Worm (Caenorhabditis elegans) whole organism, L3 larva: ENCODE results near the gene atg-16.2.

Experiments used
- R02D3.7 ChIP-seq: fragments of 150-350 bp; optimal IDR thresholded peaks from 2 replicates; lab custom pipeline; 2014; ENCODE audit warnings: missing biosample characterization, missing genetic modification characterization
- ZK546.5 ChIP-seq: sonication (generic microtip); optimal IDR thresholded peaks from 2 replicates; lab custom pipeline; 2017; ENCODE audit warnings: missing biosample characterization, missing genetic modification characterization
- ama-1 ChIP-seq: fragments of 150-350 bp; optimal IDR thresholded peaks from 2 replicates; lab custom pipeline; 2018
- ceh-16 ChIP-seq: sonication (generic microtip); optimal IDR thresholded peaks from 2 replicates; lab custom pipeline; 2017; ENCODE audit warnings: missing biosample characterization, missing genetic modification characterization
- ceh-28 ChIP-seq: fragments of 150-350 bp; optimal IDR thresholded peaks from 2 replicates; lab custom pipeline; 2014; ENCODE audit warnings: missing biosample characterization, missing genetic modification reagents, missing genetic modification characterization
- ceh-82 ChIP-seq: fragments of 150-350 bp; optimal IDR thresholded peaks from 2 replicates; lab custom pipeline; 2014; ENCODE audit warnings: missing biosample characterization, missing genetic modification characterization
- ceh-9 ChIP-seq: sonication (generic microtip); optimal IDR thresholded peaks from 2 replicates; lab custom pipeline; 2018; ENCODE audit warnings: missing biosample characterization, missing genetic modification characterization
- egl-27 ChIP-seq: sonication (generic microtip); optimal IDR thresholded peaks from 4 replicates; lab custom pipeline; 2017; ENCODE audit warnings: missing biosample characterization, missing genetic modification reagents, missing genetic modification characterization
- egl-5 ChIP-seq: fragments of 150-350 bp; optimal IDR thresholded peaks from 2 replicates; lab custom pipeline; 2017; ENCODE audit warnings: missing biosample characterization, missing genetic modification reagents, missing genetic modification characterization, inconsistent platforms
- elt-1 ChIP-seq: fragments of 150-350 bp; optimal IDR thresholded peaks from 2 replicates; lab custom pipeline; 2014; ENCODE audit warnings: missing biosample characterization, missing genetic modification characterization
- elt-2 ChIP-seq: sonication (generic microtip); optimal IDR thresholded peaks from 2 replicates; lab custom pipeline; 2016; ENCODE audit warnings: missing genetic modification reagents, mild to moderate bottlenecking, missing genetic modification characterization, missing compliant biosample characterization
- elt-3 ChIP-seq, 3 experiments: fragments of 150-350 bp in 1 of 3; sonication (generic microtip) in 2 of 3; optimal IDR thresholded peaks; 2 replicates in 2 of 3; 4 replicates in 1 of 3; lab custom pipeline; 2014 to 2017; ENCODE audit warnings: missing biosample characterization in 3 of 3, missing genetic modification characterization in 3 of 3
- eor-1 ChIP-seq, 2 experiments: fragments of 150-350 bp; optimal IDR thresholded peaks; 2 replicates each; lab custom pipeline; 2014 to 2018; ENCODE audit warnings: missing biosample characterization in 2 of 2, missing genetic modification characterization in 2 of 2
- fkh-10 ChIP-seq: sonication (generic microtip); optimal IDR thresholded peaks from 2 replicates; lab custom pipeline; 2017; ENCODE audit warnings: missing biosample characterization, missing genetic modification reagents, missing genetic modification characterization
- fkh-2 ChIP-seq: fragments of 150-350 bp; optimal IDR thresholded peaks from 2 replicates; lab custom pipeline; 2014; ENCODE audit warnings: missing biosample characterization, missing genetic modification reagents, missing genetic modification characterization
- hmg-11 ChIP-seq: sonication (generic microtip); optimal IDR thresholded peaks from 2 replicates; lab custom pipeline; 2016; ENCODE audit warnings: missing genetic modification characterization, missing compliant biosample characterization
- jun-1 ChIP-seq: fragments of 150-350 bp; optimal IDR thresholded peaks from 2 replicates; lab custom pipeline; 2014; ENCODE audit warnings: missing biosample characterization, missing genetic modification reagents, missing genetic modification characterization
- lin-15B ChIP-seq: fragments of 150-350 bp; optimal IDR thresholded peaks from 2 replicates; lab custom pipeline; 2014; ENCODE audit warnings: missing biosample characterization, missing genetic modification characterization
- lsy-12 ChIP-seq: sonication (generic microtip); optimal IDR thresholded peaks from 2 replicates; lab custom pipeline; 2016; ENCODE audit warnings: mild to moderate bottlenecking, missing genetic modification characterization, missing compliant biosample characterization
- mdl-1 ChIP-seq: fragments of 150-350 bp; optimal IDR thresholded peaks from 2 replicates; lab custom pipeline; 2014; ENCODE audit warnings: missing biosample characterization, missing genetic modification characterization
- nhr-12 ChIP-seq: fragments of 150-350 bp; optimal IDR thresholded peaks from 2 replicates; lab custom pipeline; 2014; ENCODE audit warnings: missing biosample characterization, missing genetic modification characterization
- nhr-23 ChIP-seq: fragments of 150-350 bp; optimal IDR thresholded peaks from 2 replicates; lab custom pipeline; 2014; ENCODE audit warnings: missing biosample characterization, missing genetic modification reagents, missing genetic modification characterization
- nhr-25 ChIP-seq: sonication (generic microtip); optimal IDR thresholded peaks from 2 replicates; lab custom pipeline; 2017; ENCODE audit warnings: missing biosample characterization, missing genetic modification characterization
- nhr-28 ChIP-seq: fragments of 150-350 bp; optimal IDR thresholded peaks from 2 replicates; lab custom pipeline; 2014; ENCODE audit warnings: missing biosample characterization, missing genetic modification characterization
- nhr-67 ChIP-seq: fragments of 150-350 bp; optimal IDR thresholded peaks from 2 replicates; lab custom pipeline; 2014; ENCODE audit warnings: missing biosample characterization, missing genetic modification characterization
- nhr-76 ChIP-seq: fragments of 150-350 bp; sonication (generic microtip); optimal IDR thresholded peaks from 5 replicates; lab custom pipeline; 2014; ENCODE audit warnings: missing biosample characterization, missing genetic modification characterization
- nhr-77 ChIP-seq: fragments of 150-350 bp; optimal IDR thresholded peaks from 2 replicates; lab custom pipeline; 2014; ENCODE audit warnings: missing biosample characterization, missing genetic modification characterization
- pha-4 ChIP-seq: fragments of 150-350 bp; optimal IDR thresholded peaks from 2 replicates; lab custom pipeline; 2014; ENCODE audit warnings: missing biosample characterization, missing genetic modification reagents, missing genetic modification characterization
- pqm-1 ChIP-seq: fragments of 150-350 bp; optimal IDR thresholded peaks from 2 replicates; lab custom pipeline; 2017; ENCODE audit warnings: missing biosample characterization, missing genetic modification characterization, inconsistent platforms
- sea-2 ChIP-seq: fragments of 150-350 bp; sonication (generic microtip); optimal IDR thresholded peaks from 4 replicates; lab custom pipeline; 2014; ENCODE audit warnings: missing biosample characterization, missing genetic modification reagents, missing genetic modification characterization
- unc-62 ChIP-seq: fragments of 150-350 bp; sonication (generic microtip); optimal IDR thresholded peaks from 4 replicates; lab custom pipeline; 2014; ENCODE audit warnings: missing biosample characterization, missing genetic modification reagents, missing genetic modification characterization
- zag-1 ChIP-seq: fragments of 150-350 bp; optimal IDR thresholded peaks from 2 replicates; lab custom pipeline; 2014; ENCODE audit warnings: missing biosample characterization, missing genetic modification characterization
- ztf-11 ChIP-seq: fragments of 150-350 bp; optimal IDR thresholded peaks from 2 replicates; lab custom pipeline; 2014; ENCODE audit warnings: missing biosample characterization, missing genetic modification characterization

The atg-16.2 gene

DNA sequence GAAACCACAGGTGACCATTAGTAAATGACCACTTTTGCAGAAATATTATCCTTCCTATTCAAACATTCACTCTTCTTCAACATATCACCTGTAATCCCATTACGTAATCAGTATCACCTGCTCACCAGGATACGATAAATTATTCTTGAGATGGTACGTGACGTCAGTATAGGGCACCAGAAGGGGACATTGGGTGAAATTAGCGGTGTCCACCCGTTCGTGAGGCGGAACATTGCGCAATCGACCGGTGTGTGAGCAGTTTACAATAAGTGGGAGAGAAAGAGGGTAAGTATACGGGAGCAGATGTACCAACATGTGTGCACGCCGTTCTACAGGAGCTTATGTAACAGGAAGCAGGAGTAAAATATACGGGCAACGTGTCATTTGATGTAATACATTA, 35.2 kb downstream of the atg-16.2 start:
- TF ChIP-seq ceh-16 (tag; lab: Kevin White, UChicago) (no peak), nhr-77 (tag; lab: Kevin White, UChicago) (no peak), hmg-11 (tag; lab: Kevin White, UChicago) (no peak), fkh-2 (tag; lab: Kevin White, UChicago) (no peak), mdl-1 (tag; lab: Kevin White, UChicago) (no peak), nhr-23 (tag; lab: Kevin White, UChicago) (no peak), unc-62 (GFP tag; lab: Kevin White, UChicago) (no peak), ceh-28 (no peak), sea-2 (GFP tag; lab: Kevin White, UChicago) (no peak), lsy-12 (tag; lab: Kevin White, UChicago) (no peak), fkh-10 (no peak), egl-27 (no peak)

ce11 chrII:6413788-6414187, 39.4 kb downstream of the atg-16.2 start:
- TF ChIP-seq ceh-82 (tag; lab: Kevin White, UChicago) = no peak
- no peak for TF ChIP-seq nhr-23 (tag; lab: Kevin White, UChicago)
- no peak for TF ChIP-seq ceh-28
- peak; percentile 70 for TF ChIP-seq pqm-1 (tag; lab: Kevin White, UChicago)
- peak; percentile 49 for TF ChIP-seq jun-1 (tag; lab: Kevin White, UChicago)
- TF ChIP-seq elt-2 (tag; lab: Kevin White, UChicago) = peak; percentile 98
- TF ChIP-seq hmg-11 (tag; lab: Kevin White, UChicago) = no peak
- TF ChIP-seq lin-15B (tag; lab: Kevin White, UChicago) = no peak
- TF ChIP-seq pha-4 (tag; lab: Kevin White, UChicago) = peak; percentile 29

DNA sequence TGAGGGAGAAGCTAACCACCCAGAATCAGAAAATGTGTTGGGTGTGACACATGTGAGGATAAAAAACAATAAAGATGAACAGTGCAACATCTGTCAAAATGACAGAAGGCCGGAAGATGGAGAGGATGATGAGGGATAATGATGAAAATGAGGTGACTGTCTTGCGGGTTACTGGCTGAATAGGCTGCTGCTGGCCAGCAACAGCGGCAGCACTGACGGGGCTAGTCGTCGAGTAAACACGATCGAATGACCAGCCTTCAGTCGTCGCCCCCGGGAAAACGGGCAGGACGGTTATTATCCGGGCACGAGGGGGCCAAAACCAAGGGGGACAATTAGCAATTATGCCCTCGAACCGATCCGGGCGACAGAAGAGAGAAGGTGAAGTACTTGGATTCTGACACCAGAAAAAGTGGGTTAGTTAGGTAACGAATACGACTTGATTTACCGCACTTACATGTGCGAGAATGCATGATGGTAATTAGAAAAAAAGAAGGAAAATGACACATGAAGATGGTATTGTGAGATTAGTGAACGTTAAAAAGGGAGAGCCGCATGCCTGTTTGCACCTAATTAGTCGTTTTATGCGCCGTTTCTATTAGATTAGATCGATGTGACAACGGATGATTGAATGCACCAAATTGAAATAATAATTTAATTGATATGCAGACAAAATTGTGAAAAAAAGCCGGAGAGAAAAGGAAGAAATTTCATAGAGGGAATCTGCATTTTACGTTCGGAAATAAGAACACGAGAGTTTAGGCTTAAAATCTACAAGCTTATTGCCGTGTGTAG, 41.3 kb downstream of the atg-16.2 start:
- TF ChIP-seq nhr-67 (no peak), egl-27 (no peak), nhr-76 (tag; lab: Kevin White, UChicago) (no peak), eor-1 (tag; optimal IDR thresholded peaks at IDR 0.05; lab: Kevin White, UChicago) (no peak), jun-1 (tag; lab: Kevin White, UChicago) (no peak), fkh-2 (tag; lab: Kevin White, UChicago) (no peak), unc-62 (GFP tag; lab: Kevin White, UChicago) (no peak), egl-5 (tag; lab: Kevin White, UChicago) (no peak), elt-3 (tag; optimal IDR thresholded peaks at IDR 0.05; lab: Kevin White, UChicago) (no peak), ceh-82 (tag; lab: Kevin White, UChicago) (no peak)

ce11 chrII:6410181-6410580, 43.0 kb downstream of the atg-16.2 start, which contains the start of gene T25D10.4:
TSS of gene T25D10.4 (minus strand) at chrII:6410281.
- TF ChIP-seq nhr-23 (tag; lab: Kevin White, UChicago) (no peak), zag-1 (tag; lab: Kevin White, UChicago) (no peak), R02D3.7 (tag; lab: Kevin White, UChicago) (no peak), mdl-1 (tag; lab: Kevin White, UChicago) (no peak), nhr-28 (tag; lab: Kevin White, UChicago) (no peak), nhr-12 (no peak), ztf-11 (tag; lab: Kevin White, UChicago) (no peak), sea-2 (GFP tag; lab: Kevin White, UChicago) (no peak), elt-1 (tag; lab: Kevin White, UChicago) (no peak), ZK546.5 (no peak), ceh-9 (tag; lab: Kevin White, UChicago) (no peak)

- TF ChIP-seq R02D3.7 (tag; lab: Kevin White, UChicago) (no peak), ama-1 (peak; percentile 24), nhr-25 (tag; lab: Kevin White, UChicago) (peak; percentile 37)
Observed at ce11 chrII:6409098-6409497, 44.1 kb downstream of the atg-16.2 start.
